Worm (Caenorhabditis elegans): Measurements from ENCODE around the gene C43H6.6.

Gene C43H6.6

ce11 chrX:2394983-2395382, at the start of gene C43H6.6:
Gene C43H6.6, plus strand, starts transcription at chrX:2395283.
- no peak for TF ChIP-seq lir-3 (tag; optimal IDR thresholded peaks at IDR 0.05; ENCODE audit: poor library complexity)
- no peak for TF ChIP-seq skn-1 (tag; optimal IDR thresholded peaks at IDR 0.05)
- no peak for TF ChIP-seq egl-13 (tag; optimal IDR thresholded peaks at IDR 0.05)

- TF ChIP-seq ztf-11 (tag; optimal IDR thresholded peaks at IDR 0.05) = no peak
- TF ChIP-seq mdl-1 (tag; optimal IDR thresholded peaks at IDR 0.05) = no peak
- TF ChIP-seq nhr-71 (tag; optimal IDR thresholded peaks at IDR 0.05) = peak; percentile 85
- TF ChIP-seq zag-1 (tag; optimal IDR thresholded peaks at IDR 0.05) = no peak
- TF ChIP-seq ztf-4 (tag; optimal IDR thresholded peaks at IDR 0.05) = peak; percentile 43
- no peak for TF ChIP-seq grh-1 (GFP tag; IDR thresholded peaks at IDR 0.05)
- TF ChIP-seq zip-4 (GFP tag; optimal IDR thresholded peaks at IDR 0.05) = no peak
- TF ChIP-seq elt-2 (tag; optimal IDR thresholded peaks at IDR 0.05) = no peak
- TF ChIP-seq jun-1 (tag; optimal IDR thresholded peaks at IDR 0.05) = no peak
- peak; percentile 88 for TF ChIP-seq mef-2 (tag; optimal IDR thresholded peaks at IDR 0.05)
- TF ChIP-seq nhr-12 (tag; optimal IDR thresholded peaks at IDR 0.05) = no peak
- peak; percentile 14 for TF ChIP-seq lir-3 (tag; optimal IDR thresholded peaks at IDR 0.05; ENCODE audit: poor library complexity)
- no peak for TF ChIP-seq mep-1 (tag; optimal IDR thresholded peaks at IDR 0.05)
- peak; percentile 38 for TF ChIP-seq egl-13 (tag; optimal IDR thresholded peaks at IDR 0.05)
- no peak for TF ChIP-seq aly-2 (tag; optimal IDR thresholded peaks at IDR 0.05)
- peak; percentile 61 for TF ChIP-seq nhr-19 (GFP tag; conservative IDR thresholded peaks at IDR 0.05)
- no peak for TF ChIP-seq nhr-85 (tag)
- TF ChIP-seq nhr-77 (tag; optimal IDR thresholded peaks at IDR 0.05) = no peak
- no peak for TF ChIP-seq nhr-28 (tag; optimal IDR thresholded peaks at IDR 0.05)
- TF ChIP-seq tlp-1 (tag; optimal IDR thresholded peaks at IDR 0.05) = no peak
- TF ChIP-seq aha-1 (tag; optimal IDR thresholded peaks at IDR 0.05) = no peak
- no peak for TF ChIP-seq fkh-8 (tag; optimal IDR thresholded peaks at IDR 0.05)
- TF ChIP-seq vab-15 (tag; optimal IDR thresholded peaks at IDR 0.05) = no peak
- TF ChIP-seq tbx-2 (tag; optimal IDR thresholded peaks at IDR 0.05) = no peak
- peak; percentile 76 for TF ChIP-seq lin-14 (GFP tag; optimal IDR thresholded peaks at IDR 0.05)
- TF ChIP-seq lsy-2 (tag; optimal IDR thresholded peaks at IDR 0.05) = peak; percentile 42 to 61
- TF ChIP-seq pag-3 (tag; optimal IDR thresholded peaks at IDR 0.05; ENCODE audit: borderline replicate concordance, insufficient read depth) = peak; percentile 3
- TF ChIP-seq nhr-20 (tag; optimal IDR thresholded peaks at IDR 0.05) = peak; percentile 34
- TF ChIP-seq unc-30 (tag; optimal IDR thresholded peaks at IDR 0.05) = no peak
- no peak for TF ChIP-seq elt-3 (tag; optimal IDR thresholded peaks at IDR 0.05)
- no peak for TF ChIP-seq snu-23 (GFP tag; optimal IDR thresholded peaks at IDR 0.05)
- no peak for TF ChIP-seq ceh-63 (GFP tag; optimal IDR thresholded peaks at IDR 0.05)
- peak; percentile 84 for TF ChIP-seq rnt-1 (tag; optimal IDR thresholded peaks at IDR 0.05)
- peak; percentile 72 for TF ChIP-seq lin-39 (tag; optimal IDR thresholded peaks at IDR 0.05)
- no peak for TF ChIP-seq unc-98 (GFP tag; IDR thresholded peaks at IDR 0.05)
Measured at ce11 chrX:2347962-2348361, 47.1 kb upstream of the C43H6.6 start.

DNA sequence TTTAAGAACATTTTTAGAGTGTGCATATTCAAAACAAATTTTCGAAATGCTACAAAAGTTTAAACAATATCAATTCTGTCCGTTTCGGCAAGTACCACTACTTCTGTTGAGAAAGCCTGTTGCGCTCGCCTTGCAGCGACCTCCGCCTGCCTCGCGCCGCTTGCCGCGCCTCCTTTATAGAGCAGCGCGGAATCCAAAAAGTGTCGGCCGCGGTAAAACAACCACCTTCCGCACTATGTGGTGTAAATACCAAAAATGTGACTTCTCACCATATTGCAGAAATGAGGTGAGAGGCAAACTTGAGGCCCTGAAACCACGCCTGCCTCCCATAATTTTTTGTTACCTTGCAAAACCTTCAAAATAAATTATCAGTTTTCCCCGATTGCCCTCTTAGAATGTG, 42.2 kb upstream of the C43H6.6 start:
- TF ChIP-seq tbx-2 (tag; optimal IDR thresholded peaks at IDR 0.05) (no peak), C34B4.2 (tag; optimal IDR thresholded peaks at IDR 0.05) (no peak), pag-3 (tag; optimal IDR thresholded peaks at IDR 0.05; ENCODE audit: borderline replicate concordance, insufficient read depth) (no peak), jun-1 (tag; optimal IDR thresholded peaks at IDR 0.05) (no peak), mdl-1 (tag; optimal IDR thresholded peaks at IDR 0.05) (no peak), Y116A8C.19 (tag; optimal IDR thresholded peaks at IDR 0.05; ENCODE audit: borderline replicate concordance) (no peak), ets-5 (GFP tag; IDR thresholded peaks at IDR 0.05) (no peak), ceh-82 (tag; optimal IDR thresholded peaks at IDR 0.05) (no peak), grh-1 (GFP tag; IDR thresholded peaks at IDR 0.05) (no peak), ama-1 (optimal IDR thresholded peaks at IDR 0.05) (no peak), nhr-77 (tag; optimal IDR thresholded peaks at IDR 0.05) (no peak), ceh-90 (tag; optimal IDR thresholded peaks at IDR 0.05) (no peak), ceh-8 (GFP tag; optimal IDR thresholded peaks at IDR 0.05) (no peak), ces-1 (GFP tag; optimal IDR thresholded peaks at IDR 0.05) (no peak), snpc-4 (tag; optimal IDR thresholded peaks at IDR 0.05) (no peak), nhr-47 (tag; optimal IDR thresholded peaks at IDR 0.05) (no peak), vab-15 (tag; optimal IDR thresholded peaks at IDR 0.05) (no peak), nhr-19 (GFP tag; conservative IDR thresholded peaks at IDR 0.05) (no peak), ceh-63 (GFP tag; optimal IDR thresholded peaks at IDR 0.05) (no peak)

Measured in whole organism, L1 larva.